Worm (Caenorhabditis elegans): Measurements from ENCODE around the gene ttll-9.

Gene ttll-9

ce11 chrV:20903167-20904093, 6.8 kb upstream of the ttll-9 start, which contains the start of gene amx-3 (continued):
- TF ChIP-seq snu-23 (GFP tag; optimal IDR thresholded peaks at IDR 0.05) = peak; percentile 58
- TF ChIP-seq unc-30 (tag; optimal IDR thresholded peaks at IDR 0.05) = no peak
- no peak for TF ChIP-seq unc-62 (GFP tag; optimal IDR thresholded peaks at IDR 0.05)
- no peak for TF ChIP-seq sup-37 (GFP tag; optimal IDR thresholded peaks at IDR 0.05)
- TF ChIP-seq fkh-4 (tag; optimal IDR thresholded peaks at IDR 0.05; ENCODE audit: borderline replicate concordance) = no peak
- no peak for TF ChIP-seq nhr-28 (tag; optimal IDR thresholded peaks at IDR 0.05)
- peak in 1 of 2 experiments; percentile 32 for TF ChIP-seq lin-35 (GFP tag; optimal IDR thresholded peaks at IDR 0.05)
- TF ChIP-seq zag-1 (tag; optimal IDR thresholded peaks at IDR 0.05) = no peak
- TF ChIP-seq ceh-8 (GFP tag; optimal IDR thresholded peaks at IDR 0.05) = no peak

- no peak for TF ChIP-seq unc-86 (tag; optimal IDR thresholded peaks at IDR 0.05)
- TF ChIP-seq fos-1 (tag; optimal IDR thresholded peaks at IDR 0.05) = no peak
- TF ChIP-seq hpl-2 (GFP tag; optimal IDR thresholded peaks at IDR 0.05) = no peak
- TF ChIP-seq tlp-1 (tag; optimal IDR thresholded peaks at IDR 0.05) = no peak
- no peak for TF ChIP-seq nhr-237 (tag; optimal IDR thresholded peaks at IDR 0.05)
- TF ChIP-seq mef-2 (tag; optimal IDR thresholded peaks at IDR 0.05) = no peak
- no peak for TF ChIP-seq zip-4 (GFP tag; optimal IDR thresholded peaks at IDR 0.05)
- TF ChIP-seq ceh-82 (tag; optimal IDR thresholded peaks at IDR 0.05) = no peak
- TF ChIP-seq egl-13 (tag; optimal IDR thresholded peaks at IDR 0.05) = no peak
- no peak for TF ChIP-seq nhr-77 (tag; optimal IDR thresholded peaks at IDR 0.05)
- TF ChIP-seq lir-3 (tag; optimal IDR thresholded peaks at IDR 0.05; ENCODE audit: poor library complexity) = no peak
- TF ChIP-seq aha-1 (tag; optimal IDR thresholded peaks at IDR 0.05) = no peak
- TF ChIP-seq sptf-1 (tag; optimal IDR thresholded peaks at IDR 0.05) = no peak
- no peak for TF ChIP-seq jun-1 (tag; optimal IDR thresholded peaks at IDR 0.05)
- no peak for TF ChIP-seq nhr-85 (tag)
Measured at ce11 chrV:20904094-20904268, 6.3 kb upstream of the ttll-9 start, which contains the start of gene acs-12. Gene acs-12 (plus strand): TSS chrV:20904169.

- TF ChIP-seq nhr-84 (tag; optimal IDR thresholded peaks at IDR 0.05) = no peak
- TF ChIP-seq nhr-85 (tag) = peak; percentile 34
- TF ChIP-seq alr-1 (tag; optimal IDR thresholded peaks at IDR 0.05; ENCODE audit: borderline replicate concordance) = no peak
Measured at ce11 chrV:20906977-20907376, 3.3 kb upstream of the ttll-9 start.

ce11 chrV:20909761-20910160, 506 bp upstream of the ttll-9 start:
- TF ChIP-seq Y116A8C.19 (tag; optimal IDR thresholded peaks at IDR 0.05; ENCODE audit: borderline replicate concordance) = no peak
- no peak for TF ChIP-seq elt-3 (tag; optimal IDR thresholded peaks at IDR 0.05)
- no peak for TF ChIP-seq pqm-1 (tag; optimal IDR thresholded peaks at IDR 0.05)
- no peak for TF ChIP-seq fkh-8 (tag; optimal IDR thresholded peaks at IDR 0.05)
- no peak for TF ChIP-seq mab-9 (GFP tag; IDR thresholded peaks at IDR 0.05)
- TF ChIP-seq F16B12.6 (tag; optimal IDR thresholded peaks at IDR 0.05) = no peak
- no peak for TF ChIP-seq ets-5 (GFP tag; IDR thresholded peaks at IDR 0.05)
- no peak for TF ChIP-seq pax-3 (tag; optimal IDR thresholded peaks at IDR 0.05)
- no peak for TF ChIP-seq blmp-1 (tag; optimal IDR thresholded peaks at IDR 0.05)
- no peak for TF ChIP-seq vab-15 (tag; optimal IDR thresholded peaks at IDR 0.05)
- no peak for TF ChIP-seq nhr-77 (tag; optimal IDR thresholded peaks at IDR 0.05)
- no peak for TF ChIP-seq elt-2 (tag; optimal IDR thresholded peaks at IDR 0.05)
- no peak for TF ChIP-seq ama-1 (optimal IDR thresholded peaks at IDR 0.05)
- no peak for TF ChIP-seq lin-13 (GFP tag; optimal IDR thresholded peaks at IDR 0.05)
- no peak for TF ChIP-seq nhr-71 (tag; optimal IDR thresholded peaks at IDR 0.05)
- TF ChIP-seq aly-2 (tag; optimal IDR thresholded peaks at IDR 0.05) = no peak
- TF ChIP-seq ztf-11 (tag; optimal IDR thresholded peaks at IDR 0.05) = no peak
- TF ChIP-seq ceh-63 (GFP tag; optimal IDR thresholded peaks at IDR 0.05) = no peak
- TF ChIP-seq dpl-1 (GFP tag; optimal IDR thresholded peaks at IDR 0.05) = no peak
- no peak for TF ChIP-seq unc-130 (tag; optimal IDR thresholded peaks at IDR 0.05)

Data from whole organism, L1 larva.